Fruit fly (Drosophila melanogaster): ENCODE measurements around the gene ImpL1.

ImpL1 gene

dm6 chr3L:13382061-13382815, at the start of gene ImpL1:
Gene ImpL1, plus strand, starts transcription at chr3L:13382765.
- TF ChIP-seq woc (GFP tag; optimal IDR thresholded peaks at IDR 0.05) (no peak), Mio (GFP tag; optimal IDR thresholded peaks at IDR 0.05) (no peak), sv (GFP tag; optimal IDR thresholded peaks at IDR 0.05) (no peak), Abd-B (GFP tag; optimal IDR thresholded peaks at IDR 0.05) (no peak), CrebA (GFP tag; optimal IDR thresholded peaks at IDR 0.05; ENCODE audit: borderline replicate concordance) (no peak), foxo (GFP tag; optimal IDR thresholded peaks at IDR 0.05) (no peak), CG9705 (GFP tag; optimal IDR thresholded peaks at IDR 0.05) (no peak), pan (optimal IDR thresholded peaks at IDR 0.05) (no peak), Dif (GFP tag; optimal IDR thresholded peaks at IDR 0.05; ENCODE audit: partially characterized antibody) (no peak), dl (GFP tag; optimal IDR thresholded peaks at IDR 0.05; ENCODE audit: insufficient read depth in 1 of 2, partially characterized antibody in 2 of 2) (no peak), h (GFP tag; optimal IDR thresholded peaks at IDR 0.05) (no peak), tai (GFP tag; optimal IDR thresholded peaks at IDR 0.05) (no peak), Hnf4 (GFP tag; optimal IDR thresholded peaks at IDR 0.05) (no peak), GATAd (GFP tag; optimal IDR thresholded peaks at IDR 0.05) (no peak)

dm6 chr3L:13348733-13349132, 33.8 kb upstream of the ImpL1 start, which contains the start of gene CG17687:
Gene CG17687, plus strand, starts transcription at chr3L:13349033.
- no peak for TF ChIP-seq CG32264 (GFP tag; optimal IDR thresholded peaks at IDR 0.05)
- TF ChIP-seq HLH106 (tag; optimal IDR thresholded peaks at IDR 0.05), result no peak

DNA sequence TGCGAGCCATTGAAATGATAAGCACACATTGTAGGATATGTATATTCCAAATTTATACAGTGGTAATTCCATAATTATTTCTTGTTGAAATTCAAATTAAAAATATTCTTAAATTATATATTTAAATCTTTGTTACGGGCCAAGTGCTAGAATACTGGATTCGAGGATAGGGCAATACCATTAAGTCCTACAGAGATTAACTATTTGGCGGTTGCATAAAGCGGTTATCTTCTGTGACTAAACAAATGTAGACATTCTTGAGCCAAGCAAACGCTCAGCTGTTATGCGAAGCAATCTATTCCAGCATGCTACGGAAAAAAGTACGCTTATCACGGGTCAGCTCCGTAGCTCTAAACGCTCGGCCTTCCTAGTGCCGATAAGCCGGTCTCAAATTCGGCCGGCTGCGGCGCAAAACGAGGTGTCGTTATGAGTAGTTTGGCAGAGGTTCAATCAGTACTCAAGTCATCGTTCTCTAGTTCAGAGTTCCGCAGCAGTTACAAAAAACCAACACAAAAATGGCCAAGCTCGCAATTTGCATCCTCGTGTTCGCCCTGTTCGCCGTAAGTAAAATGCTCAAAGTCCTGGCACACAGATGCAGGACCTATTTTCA, 26.4 kb upstream of the ImpL1 start, which contains the start of gene Nplp2:
TSS of gene Nplp2 (plus strand) at position 293 of the 610 bp plus-strand sequence.
- TF ChIP-seq pan (optimal IDR thresholded peaks at IDR 0.05), result no peak
- no peak for TF ChIP-seq sage (GFP tag; optimal IDR thresholded peaks at IDR 0.05)
- TF ChIP-seq Vsx2 (GFP tag; optimal IDR thresholded peaks at IDR 0.05; ENCODE audit: partially characterized antibody), result no peak
- no peak for TF ChIP-seq Sp1 (GFP tag; optimal IDR thresholded peaks at IDR 0.05)
- no peak for TF ChIP-seq Hr83 (GFP tag; optimal IDR thresholded peaks at IDR 0.05; ENCODE audit: poor library complexity, severe bottlenecking)
- TF ChIP-seq CrebA (GFP tag; optimal IDR thresholded peaks at IDR 0.05; ENCODE audit: borderline replicate concordance), result no peak
- no peak for TF ChIP-seq N (GFP tag; optimal IDR thresholded peaks at IDR 0.05)
- no peak for TF ChIP-seq lola (GFP tag; optimal IDR thresholded peaks at IDR 0.05)
- peak in 1 of 2 experiments; percentile 17 for TF ChIP-seq foxo (GFP tag; optimal IDR thresholded peaks at IDR 0.05)
- no peak for TF ChIP-seq dsf (GFP tag; optimal IDR thresholded peaks at IDR 0.05; ENCODE audit: borderline replicate concordance)
- TF ChIP-seq Dif (GFP tag; optimal IDR thresholded peaks at IDR 0.05; ENCODE audit: partially characterized antibody), result no peak
- no peak for TF ChIP-seq Mio (GFP tag; optimal IDR thresholded peaks at IDR 0.05)
- TF ChIP-seq Abd-B (GFP tag; optimal IDR thresholded peaks at IDR 0.05), result no peak
- no peak for TF ChIP-seq Myc (optimal IDR thresholded peaks at IDR 0.05)
- TF ChIP-seq dl (GFP tag; optimal IDR thresholded peaks at IDR 0.05; ENCODE audit: insufficient read depth in 1 of 2, partially characterized antibody in 2 of 2), result no peak
- no peak for TF ChIP-seq Rel (GFP tag; optimal IDR thresholded peaks at IDR 0.05)
- TF ChIP-seq Rel (tag; optimal IDR thresholded peaks at IDR 0.05), result no peak
- TF ChIP-seq h (GFP tag; optimal IDR thresholded peaks at IDR 0.05), result peak; percentile 6
- no peak for TF ChIP-seq Jra (GFP tag; optimal IDR thresholded peaks at IDR 0.05)

DNA sequence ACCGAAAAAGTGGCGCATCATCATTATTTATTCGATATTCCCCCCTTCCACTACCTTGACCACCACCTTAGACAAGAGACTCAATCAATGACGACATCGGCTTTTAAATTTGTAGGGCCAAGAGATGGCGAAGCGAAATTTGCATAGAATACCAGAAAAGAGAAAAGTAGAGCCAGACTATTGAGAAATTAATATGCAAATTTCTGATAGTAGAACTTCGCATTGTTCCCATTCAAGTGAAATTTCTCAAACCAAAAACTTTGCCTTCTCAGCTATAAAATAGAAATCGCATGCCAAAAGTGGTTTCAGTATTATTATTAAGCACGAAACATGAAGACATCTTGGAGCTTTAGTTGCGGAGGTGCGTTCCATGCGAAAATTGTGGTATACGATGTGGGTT, 4.9 kb upstream of the ImpL1 start, which contains the start of gene CG14111:
TSS of gene CG14111 (plus strand) at position 301 of the 400 bp plus-strand sequence.
- TF ChIP-seq GATAd (GFP tag; optimal IDR thresholded peaks at IDR 0.05) (no peak), CG9705 (GFP tag; optimal IDR thresholded peaks at IDR 0.05) (no peak), fru (GFP tag; optimal IDR thresholded peaks at IDR 0.05) (no peak), foxo (GFP tag; optimal IDR thresholded peaks at IDR 0.05) (no peak), Hr83 (GFP tag; optimal IDR thresholded peaks at IDR 0.05; ENCODE audit: poor library complexity, severe bottlenecking) (no peak), dsf (GFP tag; optimal IDR thresholded peaks at IDR 0.05; ENCODE audit: borderline replicate concordance) (no peak)

dm6 chr3L:13378202-13378601, 4.4 kb upstream of the ImpL1 start, which contains the start of gene SNCF:
Gene SNCF, plus strand, starts transcription at chr3L:13378583.
- TF ChIP-seq h (GFP tag; optimal IDR thresholded peaks at IDR 0.05), result no peak

All from whole organism, wandering third instar larva.